Worm (Caenorhabditis elegans) whole organism, midembryonic: ENCODE measurements around the gene F29B9.1.
A peak's percentile ranks its signal among the peaks of the same experiment; 100 is the strongest.

ENCODE experiments used
- T22C8.4 ChIP-seq: fragments of 200-800 bp; sonication (Bioruptor generic); IDR thresholded peaks from 2 replicates; pipeline ENCODE4 v1.3.6; 2022; ENCODE audit warnings: missing genetic modification characterization, missing compliant biosample characterization
- flt-1 ChIP-seq: fragments of 200-800 bp; sonication (Bioruptor generic); IDR thresholded peaks from 2 replicates; pipeline ENCODE4 v1.3.6; 2022; ENCODE audit warnings: missing genetic modification characterization, missing compliant biosample characterization
- ref-1 ChIP-seq: fragments of 200-800 bp; sonication (Bioruptor generic); conservative IDR thresholded peaks from 2 replicates; pipeline ENCODE4 v1.3.6; 2022; ENCODE audit warnings: missing genetic modification reagents, missing genetic modification characterization, missing compliant biosample characterization
- tab-1 ChIP-seq: fragments of 200-800 bp; sonication (Bioruptor generic); IDR thresholded peaks from 2 replicates; pipeline ENCODE4 v1.3.6; 2022; ENCODE audit warnings: missing genetic modification characterization, missing compliant biosample characterization
- ztf-23 ChIP-seq: fragments of 200-800 bp; sonication (Bioruptor generic); IDR thresholded peaks from 2 replicates; pipeline ENCODE4 v1.3.6; 2022; ENCODE audit warnings: missing genetic modification reagents, missing genetic modification characterization, missing compliant biosample characterization

DNA sequence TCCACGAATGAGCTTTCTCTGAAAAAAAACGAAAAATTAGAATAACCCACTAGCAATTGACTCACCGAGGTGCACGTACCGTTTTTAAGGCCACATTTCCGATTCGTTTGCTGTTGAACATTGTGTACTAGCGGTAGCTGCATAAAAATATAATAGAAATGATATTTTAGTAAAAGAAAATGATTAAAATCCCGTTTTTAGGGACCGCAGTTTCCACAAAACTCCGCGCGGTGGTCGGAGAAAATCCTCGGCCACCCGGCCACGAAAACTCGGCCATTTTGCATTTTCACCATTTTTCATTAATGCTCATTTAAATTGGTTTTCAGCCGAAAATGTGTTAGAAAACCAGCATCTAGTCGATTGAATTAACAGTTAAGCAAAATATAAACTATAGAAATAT, 47.2 kb downstream of the F29B9.1 start, which contains the start of gene yars-2:
- no peak for TF ChIP-seq flt-1
- no peak for TF ChIP-seq T22C8.4 (GFP tag; lab: Robert Waterston, UW)
- TF ChIP-seq tab-1 (GFP tag; lab: Robert Waterston, UW): no peak
- 0 out of 2 replicates have a peak, but pooled peaks have one; percentile 37 for TF ChIP-seq ztf-23 (GFP tag; lab: Robert Waterston, UW)
- no peak for TF ChIP-seq ref-1 (GFP tag; lab: Robert Waterston, UW)
